Worm (Caenorhabditis elegans) whole organism, mixed stage, embryonic: ENCODE data around the gene math-22.

Experiments used
- M03D4.4 ChIP-seq: sonication (generic microtip); optimal IDR thresholded peaks from 2 replicates; lab custom pipeline; 2017; ENCODE audit warnings: mild to moderate bottlenecking, missing genetic modification characterization, missing compliant biosample characterization
- bed-3 ChIP-seq: fragments of 200-800 bp; sonication (Bioruptor generic); optimal IDR thresholded peaks from 3 replicates; lab custom pipeline; 2018; ENCODE audit warnings: mild to moderate bottlenecking, missing genetic modification characterization, moderate library complexity, missing compliant biosample characterization
- blmp-1 ChIP-seq: fragments of 150-350 bp; optimal IDR thresholded peaks from 2 replicates; lab custom pipeline; 2014; ENCODE audit warnings: missing biosample characterization, missing genetic modification characterization
- ceh-39 ChIP-seq: fragments of 150-350 bp; optimal IDR thresholded peaks from 2 replicates; lab custom pipeline; 2014; ENCODE audit warnings: missing biosample characterization, missing genetic modification characterization
- ceh-43 ChIP-seq: fragments of 200-800 bp; sonication (Bioruptor generic); optimal IDR thresholded peaks from 2 replicates; lab custom pipeline; 2018; ENCODE audit warnings: mild to moderate bottlenecking, missing genetic modification characterization, moderate library complexity, missing compliant biosample characterization
- ceh-83 ChIP-seq: fragments of 200-800 bp; sonication (Bioruptor generic); optimal IDR thresholded peaks from 2 replicates; lab custom pipeline; 2018; ENCODE audit warnings: mild to moderate bottlenecking, missing genetic modification characterization, missing compliant biosample characterization
- ces-1 ChIP-seq: fragments of 150-350 bp; optimal IDR thresholded peaks from 2 replicates; lab custom pipeline; 2014; ENCODE audit warnings: missing biosample characterization, missing genetic modification reagents, missing genetic modification characterization
- cnd-1 ChIP-seq: fragments of 200-800 bp; sonication (Bioruptor generic); optimal IDR thresholded peaks from 2 replicates; lab custom pipeline; 2018; ENCODE audit warnings: mild to moderate bottlenecking, missing genetic modification characterization, missing compliant biosample characterization
- drap-1 ChIP-seq: fragments of 200-800 bp; sonication (Bioruptor generic); optimal IDR thresholded peaks from 3 replicates; lab custom pipeline; 2018; ENCODE audit warnings: mild to moderate bottlenecking, missing genetic modification characterization, missing compliant biosample characterization
- elt-1 ChIP-seq: sonication (generic microtip); optimal IDR thresholded peaks from 2 replicates; lab custom pipeline; 2017; ENCODE audit warnings: missing genetic modification characterization, mild to moderate bottlenecking, missing compliant biosample characterization, antibody characterized with exemption, moderate library complexity, borderline replicate concordance; ENCODE audit not compliant: insufficient read depth
- elt-3 ChIP-seq: fragments of 150-350 bp; optimal IDR thresholded peaks from 2 replicates; lab custom pipeline; 2014; ENCODE audit warnings: missing biosample characterization, missing genetic modification characterization
- flh-1 ChIP-seq: fragments of 200-800 bp; sonication (Bioruptor generic); optimal IDR thresholded peaks from 2 replicates; lab custom pipeline; 2018; ENCODE audit warnings: mild to moderate bottlenecking, missing genetic modification characterization, moderate library complexity, missing compliant biosample characterization
- ham-2 ChIP-seq: fragments of 200-800 bp; sonication (Bioruptor generic); optimal IDR thresholded peaks from 2 replicates; lab custom pipeline; 2018; ENCODE audit warnings: mild to moderate bottlenecking, missing genetic modification characterization, missing compliant biosample characterization
- lin-13 ChIP-seq: fragments of 150-350 bp; optimal IDR thresholded peaks from 2 replicates; lab custom pipeline; 2014; ENCODE audit warnings: missing biosample characterization, missing genetic modification characterization
- lsy-2 ChIP-seq: fragments of 150-350 bp; optimal IDR thresholded peaks from 2 replicates; lab custom pipeline; 2014; ENCODE audit warnings: missing biosample characterization, missing genetic modification characterization
- mab-5 ChIP-seq: fragments of 150-350 bp; optimal IDR thresholded peaks from 2 replicates; lab custom pipeline; 2014; ENCODE audit warnings: missing biosample characterization, missing genetic modification characterization
- mep-1 ChIP-seq: fragments of 150-350 bp; optimal IDR thresholded peaks from 2 replicates; lab custom pipeline; 2017; ENCODE audit warnings: missing biosample characterization, missing genetic modification reagents, missing genetic modification characterization, inconsistent platforms
- mls-2 ChIP-seq: sonication (generic microtip); optimal IDR thresholded peaks from 2 replicates; lab custom pipeline; 2016; ENCODE audit warnings: mild to moderate bottlenecking, missing genetic modification characterization, moderate library complexity, missing compliant biosample characterization
- nhr-12 ChIP-seq: fragments of 150-350 bp; optimal IDR thresholded peaks from 2 replicates; lab custom pipeline; 2014; ENCODE audit warnings: missing biosample characterization, missing genetic modification characterization
- nhr-2 ChIP-seq: fragments of 150-350 bp; optimal IDR thresholded peaks from 2 replicates; lab custom pipeline; 2014; ENCODE audit warnings: missing biosample characterization, missing genetic modification characterization
- nhr-237 ChIP-seq: fragments of 150-350 bp; optimal IDR thresholded peaks from 2 replicates; lab custom pipeline; 2014; ENCODE audit warnings: missing biosample characterization, missing genetic modification characterization
- nhr-28 ChIP-seq: fragments of 150-350 bp; optimal IDR thresholded peaks from 2 replicates; lab custom pipeline; 2014; ENCODE audit warnings: missing biosample characterization, missing genetic modification characterization
- nhr-76 ChIP-seq: sonication (generic microtip); optimal IDR thresholded peaks from 2 replicates; lab custom pipeline; 2017; ENCODE audit warnings: missing biosample characterization, missing genetic modification characterization
- pha-4 ChIP-seq: fragments of 150-350 bp; optimal IDR thresholded peaks from 2 replicates; lab custom pipeline; 2018; ENCODE audit warnings: missing biosample characterization, missing genetic modification reagents, missing genetic modification characterization
- sem-2 ChIP-seq: fragments of 200-800 bp; sonication (Bioruptor generic); optimal IDR thresholded peaks from 2 replicates; lab custom pipeline; 2018; ENCODE audit warnings: mild to moderate bottlenecking, missing genetic modification characterization, missing compliant biosample characterization
- snpc-4 ChIP-seq: fragments of 150-350 bp; optimal IDR thresholded peaks from 2 replicates; lab custom pipeline; 2014; ENCODE audit warnings: missing biosample characterization, missing genetic modification characterization
- sptf-1 ChIP-seq: sonication (generic microtip); optimal IDR thresholded peaks from 2 replicates; lab custom pipeline; 2017; ENCODE audit warnings: mild to moderate bottlenecking, missing genetic modification characterization, moderate library complexity, missing compliant biosample characterization
- tbx-8 ChIP-seq: fragments of 200-800 bp; sonication (Bioruptor generic); optimal IDR thresholded peaks from 2 replicates; lab custom pipeline; 2018; ENCODE audit warnings: mild to moderate bottlenecking, missing genetic modification characterization, moderate library complexity, missing compliant biosample characterization
- unc-120 ChIP-seq: sonication (generic microtip); optimal IDR thresholded peaks from 2 replicates; lab custom pipeline; 2017; ENCODE audit warnings: missing genetic modification characterization, missing compliant biosample characterization; ENCODE audit not compliant: poor library complexity, severe bottlenecking
- unc-39 ChIP-seq: fragments of 150-350 bp; optimal IDR thresholded peaks from 2 replicates; lab custom pipeline; 2014; ENCODE audit warnings: missing biosample characterization, missing genetic modification characterization
- unc-62 ChIP-seq: fragments of 150-350 bp; optimal IDR thresholded peaks from 2 replicates; lab custom pipeline; 2014; ENCODE audit warnings: missing biosample characterization, missing genetic modification reagents, missing genetic modification characterization
- zip-8 ChIP-seq: fragments of 150-350 bp; optimal IDR thresholded peaks from 2 replicates; lab custom pipeline; 2014; ENCODE audit warnings: missing biosample characterization, missing genetic modification characterization
- ztf-11 ChIP-seq: fragments of 150-350 bp; optimal IDR thresholded peaks from 2 replicates; lab custom pipeline; 2014; ENCODE audit warnings: missing biosample characterization, missing genetic modification characterization

math-22 gene

ce11 chrII:1922665-1923187, 17.5 kb downstream of the math-22 start, which contains the start of the genes bath-2 and F52C6.4:
TSS of gene bath-2 (minus strand) at chrII:1922765.
TSS of gene F52C6.4 (plus strand) at chrII:1923137.
- TF ChIP-seq ceh-39 (no peak), elt-1 (tag; lab: Kevin White, UChicago) (no peak), nhr-237 (no peak), mab-5 (no peak), pha-4 (tag; lab: Kevin White, UChicago) (no peak), nhr-76 (tag; lab: Kevin White, UChicago) (no peak), bed-3 (GFP tag; lab: Kevin White, UChicago) (no peak), unc-120 (tag; lab: Kevin White, UChicago) (no peak), snpc-4 (no peak), flh-1 (no peak), ceh-43 (GFP tag; lab: Kevin White, UChicago) (no peak), sem-2 (no peak), ces-1 (no peak), blmp-1 (tag; lab: Kevin White, UChicago) (no peak), cnd-1 (no peak), nhr-28 (tag; lab: Kevin White, UChicago) (no peak), tbx-8 (no peak), nhr-2 (tag; lab: Kevin White, UChicago) (no peak), ztf-11 (no peak), mls-2 (tag; lab: Kevin White, UChicago) (no peak)

DNA sequence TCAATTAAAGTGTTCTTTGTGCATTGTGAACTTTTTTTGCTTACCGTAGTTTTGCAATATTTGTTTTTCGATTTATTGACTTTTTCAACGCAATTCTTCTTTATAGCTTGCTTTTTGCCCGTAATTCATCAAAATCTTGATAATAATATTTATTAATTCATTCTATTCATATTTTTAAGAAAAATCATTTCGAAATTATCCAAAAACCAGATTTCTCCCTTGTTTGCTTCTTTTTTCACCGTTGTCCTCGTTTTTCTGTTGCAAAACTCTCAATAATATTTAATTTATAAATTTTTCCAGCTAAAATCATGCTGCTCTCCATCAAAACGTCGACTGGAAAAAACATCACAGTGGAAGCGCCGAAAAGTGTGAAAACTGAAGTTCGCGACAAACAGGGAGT, 19.3 kb downstream of the math-22 start, which contains the start of gene F52C6.3:
Gene F52C6.3 (plus strand): TSS at position 301 of the 400 bp plus-strand sequence.
- TF ChIP-seq nhr-12 (tag; lab: Kevin White, UChicago): no peak
- TF ChIP-seq tbx-8: no peak
- TF ChIP-seq mep-1 (tag; lab: Kevin White, UChicago): no peak
- TF ChIP-seq pha-4 (tag; lab: Kevin White, UChicago): no peak
- no peak for TF ChIP-seq sem-2
- no peak for TF ChIP-seq mab-5
- TF ChIP-seq M03D4.4 (tag; lab: Kevin White, UChicago): no peak
- no peak for TF ChIP-seq unc-39 (tag; lab: Kevin White, UChicago)
- no peak for TF ChIP-seq elt-3 (tag; lab: Kevin White, UChicago)
- no peak for TF ChIP-seq ceh-43 (GFP tag; lab: Kevin White, UChicago)
- TF ChIP-seq nhr-76 (tag; lab: Kevin White, UChicago): no peak
- no peak for TF ChIP-seq elt-1 (tag; lab: Kevin White, UChicago)
- TF ChIP-seq unc-62 (GFP tag; lab: Kevin White, UChicago): no peak

- TF ChIP-seq bed-3 (GFP tag; lab: Kevin White, UChicago) (no peak), ham-2 (no peak), nhr-76 (tag; lab: Kevin White, UChicago) (no peak), drap-1 (GFP tag; lab: Kevin White, UChicago) (no peak), snpc-4 (no peak), sptf-1 (tag; lab: Kevin White, UChicago) (no peak), mep-1 (tag; lab: Kevin White, UChicago) (no peak)
Observed at ce11 chrII:1926162-1926561, 21.0 kb downstream of the math-22 start, which contains the start of gene F52C6.2. TSS of gene F52C6.2 (plus strand) at chrII:1926462.

DNA sequence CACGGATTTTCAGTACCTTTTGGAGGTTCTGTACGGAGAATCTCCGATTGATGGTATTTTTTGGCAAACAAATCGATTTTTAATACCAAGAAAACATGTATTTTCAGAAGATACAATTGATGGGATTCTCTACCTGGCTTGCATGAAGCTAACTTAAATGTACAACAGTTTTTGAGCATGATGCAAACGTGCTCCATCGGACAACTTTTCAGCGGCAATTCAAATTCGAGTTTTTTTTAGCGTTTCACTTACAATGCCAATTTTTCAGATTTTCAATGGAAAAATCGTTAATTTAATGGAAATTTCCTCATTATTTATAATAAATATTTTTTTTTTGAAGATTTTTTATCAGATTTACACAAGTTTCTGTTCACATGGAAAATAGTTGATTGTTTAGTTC, 23.4 kb downstream of the math-22 start:
- TF ChIP-seq ces-1 (no peak), nhr-12 (tag; lab: Kevin White, UChicago) (no peak), bed-3 (GFP tag; lab: Kevin White, UChicago) (no peak), mls-2 (tag; lab: Kevin White, UChicago) (no peak), mep-1 (tag; lab: Kevin White, UChicago) (no peak), lsy-2 (tag; lab: Kevin White, UChicago) (no peak)

DNA sequence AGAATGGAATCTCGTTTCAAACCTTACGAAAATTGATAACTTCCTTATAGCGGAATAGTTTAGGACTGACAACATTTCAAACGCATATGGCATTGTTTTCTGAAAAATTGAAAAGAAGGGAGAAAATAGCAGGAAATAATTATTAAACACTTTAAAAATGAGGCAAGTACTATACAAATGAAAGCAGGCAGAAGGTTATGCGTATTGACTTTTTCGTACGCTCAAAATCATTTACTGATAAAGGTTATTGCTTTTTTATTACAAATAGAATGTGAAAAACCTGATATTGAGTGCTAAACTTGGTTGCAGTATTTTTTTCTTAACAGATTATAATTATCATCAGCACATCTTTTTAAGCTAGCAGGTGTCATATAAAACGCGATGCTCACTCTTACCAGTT, 34.4 kb downstream of the math-22 start, which contains the start of gene ZK250.13:
Gene ZK250.13 (minus strand): TSS at position 101 of the 400 bp plus-strand sequence.
- no peak for TF ChIP-seq unc-39 (tag; lab: Kevin White, UChicago)
- TF ChIP-seq ceh-43 (GFP tag; lab: Kevin White, UChicago): no peak
- TF ChIP-seq lin-13 (tag; lab: Kevin White, UChicago): no peak
- no peak for TF ChIP-seq mab-5
- no peak for TF ChIP-seq pha-4 (tag; lab: Kevin White, UChicago)
- TF ChIP-seq unc-62 (GFP tag; lab: Kevin White, UChicago): no peak
- no peak for TF ChIP-seq elt-1 (tag; lab: Kevin White, UChicago)
- TF ChIP-seq nhr-28 (tag; lab: Kevin White, UChicago): no peak
- no peak for TF ChIP-seq ztf-11
- no peak for TF ChIP-seq zip-8 (tag; lab: Kevin White, UChicago)
- no peak for TF ChIP-seq nhr-237
- TF ChIP-seq drap-1 (GFP tag; lab: Kevin White, UChicago): no peak
- TF ChIP-seq nhr-76 (tag; lab: Kevin White, UChicago): no peak
- no peak for TF ChIP-seq ceh-83 (GFP tag; lab: Kevin White, UChicago)
- no peak for TF ChIP-seq bed-3 (GFP tag; lab: Kevin White, UChicago)
